Worm (Caenorhabditis elegans) whole organism, L2 larva: ENCODE results near the gene cal-3.

ENCODE experiments used
- elt-1 ChIP-seq: fragments of 150-350 bp; optimal IDR thresholded peaks from 2 replicates; lab custom pipeline; 2014; ENCODE audit warnings: missing biosample characterization, missing genetic modification characterization
- lin-39 ChIP-seq: fragments of 150-350 bp; optimal IDR thresholded peaks from 2 replicates; lab custom pipeline; 2014; ENCODE audit warnings: missing biosample characterization, missing genetic modification reagents, missing genetic modification characterization
- ztf-4 ChIP-seq: fragments of 150-350 bp; optimal IDR thresholded peaks from 2 replicates; lab custom pipeline; 2014; ENCODE audit warnings: missing biosample characterization, missing genetic modification characterization

DNA sequence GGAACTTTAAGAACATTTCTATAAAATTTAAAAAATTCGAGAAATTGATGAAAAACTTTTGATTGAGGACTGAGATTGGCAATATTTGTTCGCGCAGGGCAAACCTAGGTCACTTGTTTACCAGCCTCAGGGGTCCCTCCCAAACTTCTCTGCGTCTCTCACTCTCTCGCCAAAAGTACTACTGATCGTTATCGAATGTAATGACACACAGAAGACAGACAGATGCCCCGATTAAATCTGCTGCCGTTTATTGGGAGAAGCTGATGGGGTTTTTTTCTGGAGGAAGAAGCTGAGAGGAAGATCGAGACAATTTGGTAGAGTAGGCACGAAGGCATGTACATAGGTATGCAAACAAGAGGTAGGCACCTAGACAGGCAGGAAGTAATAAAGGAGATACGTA is 9.6 kb downstream of the cal-3 start:
- TF ChIP-seq ztf-4 (tag; lab: Kevin White, UChicago) (no peak), lin-39 (no peak), elt-1 (tag; lab: Kevin White, UChicago) (no peak)
